Worm (Caenorhabditis elegans): Measurements from ENCODE around the gene F10C2.4.

- TF ChIP-seq ets-7 (tag; optimal IDR thresholded peaks at IDR 0.05) (no peak), ama-1 (optimal IDR thresholded peaks at IDR 0.05) (no peak), F13C5.2 (tag; optimal IDR thresholded peaks at IDR 0.05) (no peak), tbx-37 (GFP tag; conservative IDR thresholded peaks at IDR 0.05) (no peak)
Observed at ce11 chrV:12091759-12092158, 50.4 kb downstream of the F10C2.4 start, which contains the start of gene nhr-206.
